Worm (Caenorhabditis elegans): ENCODE measurements around the gene F35D2.6.

F35D2.6 gene

ce11 chrII:7598702-7599314 is 21.3 kb downstream of the F35D2.6 start, which contains the start of gene pgam-5:
TSS of gene pgam-5 (minus strand) at chrII:7598752.
- TF ChIP-seq ZK546.5 (tag; optimal IDR thresholded peaks at IDR 0.05) (no peak), elt-2 (tag; optimal IDR thresholded peaks at IDR 0.05) (peak; percentile 11)

- TF ChIP-seq ztf-11 (tag; optimal IDR thresholded peaks at IDR 0.05) (no peak), elt-2 (tag; optimal IDR thresholded peaks at IDR 0.05) (no peak), sea-2 (GFP tag; optimal IDR thresholded peaks at IDR 0.05) (no peak), nhr-43 (tag; optimal IDR thresholded peaks at IDR 0.05; ENCODE audit: poor library complexity, severe bottlenecking) (no peak), mml-1 (tag; optimal IDR thresholded peaks at IDR 0.05) (no peak), nhr-25 (tag; optimal IDR thresholded peaks at IDR 0.05) (no peak), ceh-82 (tag; optimal IDR thresholded peaks at IDR 0.05) (no peak), tbx-2 (tag; optimal IDR thresholded peaks at IDR 0.05) (no peak), skn-1 (tag; optimal IDR thresholded peaks at IDR 0.05) (no peak), ceh-16 (tag; optimal IDR thresholded peaks at IDR 0.05) (no peak), daf-12 (tag; optimal IDR thresholded peaks at IDR 0.05) (no peak), egl-5 (tag; optimal IDR thresholded peaks at IDR 0.05) (no peak), nhr-23 (tag; optimal IDR thresholded peaks at IDR 0.05) (no peak), eor-1 (tag; optimal IDR thresholded peaks at IDR 0.05) (no peak), aly-2 (tag; optimal IDR thresholded peaks at IDR 0.05) (no peak), unc-62 (GFP tag; optimal IDR thresholded peaks at IDR 0.05) (no peak), fkh-2 (tag; optimal IDR thresholded peaks at IDR 0.05) (no peak), elt-3 (tag; optimal IDR thresholded peaks at IDR 0.05) (no peak)
Measured at ce11 chrII:7599357-7599756, 21.8 kb downstream of the F35D2.6 start, which contains the start of gene npp-21. TSS of gene npp-21 (plus strand) at chrII:7599657.

ce11 chrII:7605306-7605705 is 27.8 kb downstream of the F35D2.6 start, which contains the start of gene osm-8:
TSS of gene osm-8 (minus strand) at chrII:7605406.
- no peak for TF ChIP-seq ztf-4 (tag; optimal IDR thresholded peaks at IDR 0.05)
- no peak for TF ChIP-seq elt-3 (tag; optimal IDR thresholded peaks at IDR 0.05)

- no peak for TF ChIP-seq eor-1 (tag; optimal IDR thresholded peaks at IDR 0.05)
- no peak for TF ChIP-seq nhr-11 (tag; optimal IDR thresholded peaks at IDR 0.05)
- no peak for TF ChIP-seq R02D3.7 (tag; optimal IDR thresholded peaks at IDR 0.05)
- no peak for TF ChIP-seq lsy-12 (tag; optimal IDR thresholded peaks at IDR 0.05)
Measured at ce11 chrII:7607953-7608352, 30.4 kb downstream of the F35D2.6 start, which contains the start of gene lips-17. TSS of gene lips-17 (plus strand) at chrII:7608253.

- TF ChIP-seq egl-5 (tag; optimal IDR thresholded peaks at IDR 0.05) (peak; percentile 45), lin-39 (tag; optimal IDR thresholded peaks at IDR 0.05) (no peak)
Measured at ce11 chrII:7613241-7613782, 35.8 kb downstream of the F35D2.6 start, which contains the start of the genes oig-4 and R07G3.7. TSS of gene oig-4 (plus strand) at chrII:7613541. TSS of gene R07G3.7 (minus strand) at chrII:7613732.

ce11 chrII:7614334-7614733 is 36.8 kb downstream of the F35D2.6 start:
- TF ChIP-seq elt-1 (tag; optimal IDR thresholded peaks at IDR 0.05): no peak
- TF ChIP-seq hmg-11 (tag; optimal IDR thresholded peaks at IDR 0.05): peak; percentile 4
- no peak for TF ChIP-seq elt-3 (tag; optimal IDR thresholded peaks at IDR 0.05)
- TF ChIP-seq nfya-1 (tag; optimal IDR thresholded peaks at IDR 0.05; ENCODE audit: insufficient read depth): peak; percentile 10
- TF ChIP-seq fos-1 (tag; optimal IDR thresholded peaks at IDR 0.05): no peak
- peak; percentile 5 for TF ChIP-seq pha-4 (tag; optimal IDR thresholded peaks at IDR 0.05)
- TF ChIP-seq skn-1 (tag; optimal IDR thresholded peaks at IDR 0.05): no peak
- no peak for TF ChIP-seq egl-27 (tag; optimal IDR thresholded peaks at IDR 0.05)

Measured in whole organism, L3 larva.